Worm (Caenorhabditis elegans) whole organism, L4/young adult: ENCODE measurements around the gene irld-15.

Source experiments
- W03F9.2 ChIP-seq: fragments of 150-350 bp; optimal IDR thresholded peaks from 2 replicates; lab custom pipeline; 2014; ENCODE audit warnings: missing biosample characterization, missing genetic modification characterization
- dao-5 ChIP-seq: sonication (generic microtip); optimal IDR thresholded peaks from 2 replicates; lab custom pipeline; 2016; ENCODE audit warnings: missing genotype, missing genetic modification characterization, moderate library complexity, missing compliant biosample characterization
- him-1 ChIP-seq: sonication (generic microtip); optimal IDR thresholded peaks from 2 replicates; lab custom pipeline; 2016; ENCODE audit warnings: missing genotype, missing genetic modification reagents, missing genetic modification characterization, missing compliant biosample characterization

irld-15 gene

ce11 chrV:2308246-2308645 is 4.6 kb upstream of the irld-15 start:
- TF ChIP-seq him-1 (tag; lab: Kevin White, UChicago) (no peak), W03F9.2 (tag; lab: Kevin White, UChicago) (no peak), dao-5 (tag; lab: Kevin White, UChicago) (no peak)

ce11 chrV:2306383-2306782 is 2.7 kb upstream of the irld-15 start:
- TF ChIP-seq dao-5 (tag; lab: Kevin White, UChicago) (no peak), him-1 (tag; lab: Kevin White, UChicago) (no peak), W03F9.2 (tag; lab: Kevin White, UChicago) (no peak)

- no peak for TF ChIP-seq W03F9.2 (tag; lab: Kevin White, UChicago)
- TF ChIP-seq dao-5 (tag; lab: Kevin White, UChicago) = no peak
- TF ChIP-seq him-1 (tag; lab: Kevin White, UChicago) = no peak
Measured at ce11 chrV:2300905-2301304, 2.8 kb downstream of the irld-15 start, which contains the start of gene Y19D10B.8. Gene Y19D10B.8 (minus strand): TSS chrV:2301005.

- no peak for TF ChIP-seq him-1 (tag; lab: Kevin White, UChicago)
- no peak for TF ChIP-seq W03F9.2 (tag; lab: Kevin White, UChicago)
- no peak for TF ChIP-seq dao-5 (tag; lab: Kevin White, UChicago)
Measured at ce11 chrV:2294577-2294976, 9.1 kb downstream of the irld-15 start, which contains the start of gene nhr-226. Gene nhr-226 (plus strand): TSS chrV:2294877.

ce11 chrV:2292240-2292639 is 11.4 kb downstream of the irld-15 start, which contains the start of gene nhr-115:
Gene nhr-115 (plus strand): TSS chrV:2292540.
- TF ChIP-seq him-1 (tag; lab: Kevin White, UChicago) (no peak), W03F9.2 (tag; lab: Kevin White, UChicago) (no peak), dao-5 (tag; lab: Kevin White, UChicago) (no peak)

ce11 chrV:2290329-2290728 is 13.3 kb downstream of the irld-15 start, which contains the start of gene nhr-225:
Gene nhr-225 (minus strand): TSS chrV:2290474.
- no peak for TF ChIP-seq him-1 (tag; lab: Kevin White, UChicago)
- no peak for TF ChIP-seq W03F9.2 (tag; lab: Kevin White, UChicago)
- TF ChIP-seq dao-5 (tag; lab: Kevin White, UChicago) = no peak

ce11 chrV:2285107-2285506 is 18.6 kb downstream of the irld-15 start, which contains the start of gene nhr-227:
Gene nhr-227 (plus strand): TSS chrV:2285432.
- no peak for TF ChIP-seq him-1 (tag; lab: Kevin White, UChicago)
- no peak for TF ChIP-seq W03F9.2 (tag; lab: Kevin White, UChicago)
- no peak for TF ChIP-seq dao-5 (tag; lab: Kevin White, UChicago)

ce11 chrV:2281499-2281898 is 22.2 kb downstream of the irld-15 start, which contains the start of gene nhr-228:
Gene nhr-228 (plus strand): TSS chrV:2281759.
- TF ChIP-seq dao-5 (tag; lab: Kevin White, UChicago) (no peak), W03F9.2 (tag; lab: Kevin White, UChicago) (peak; percentile 17)

- TF ChIP-seq W03F9.2 (tag; lab: Kevin White, UChicago) (no peak), dao-5 (tag; lab: Kevin White, UChicago) (no peak), him-1 (tag; lab: Kevin White, UChicago) (no peak)
Measured at ce11 chrV:2278543-2278942, 25.1 kb downstream of the irld-15 start, which contains the start of gene fbxa-137. Gene fbxa-137 (plus strand): TSS chrV:2278816.

- TF ChIP-seq dao-5 (tag; lab: Kevin White, UChicago) = no peak
- TF ChIP-seq W03F9.2 (tag; lab: Kevin White, UChicago) = no peak
- TF ChIP-seq him-1 (tag; lab: Kevin White, UChicago) = no peak
Measured at ce11 chrV:2278052-2278451, 25.6 kb downstream of the irld-15 start, which contains the start of gene nhr-59. Gene nhr-59 (minus strand): TSS chrV:2278265.

- TF ChIP-seq him-1 (tag; lab: Kevin White, UChicago) (no peak), dao-5 (tag; lab: Kevin White, UChicago) (no peak), W03F9.2 (tag; lab: Kevin White, UChicago) (no peak)
Measured at ce11 chrV:2277260-2277659, 26.4 kb downstream of the irld-15 start.

- TF ChIP-seq W03F9.2 (tag; lab: Kevin White, UChicago) = no peak
- TF ChIP-seq dao-5 (tag; lab: Kevin White, UChicago) = no peak
- no peak for TF ChIP-seq him-1 (tag; lab: Kevin White, UChicago)
Measured at ce11 chrV:2274253-2274892, 29.3 kb downstream of the irld-15 start, which contains the start of the genes Y5H2A.4 and abu-4. Gene Y5H2A.4 (minus strand): TSS chrV:2274353. Gene abu-4 (plus strand): TSS chrV:2274842.

ce11 chrV:2271750-2272149 is 31.9 kb downstream of the irld-15 start, which contains the start of gene Y5H2A.1:
Gene Y5H2A.1 (minus strand): TSS chrV:2271850.
- TF ChIP-seq W03F9.2 (tag; lab: Kevin White, UChicago) = no peak
- TF ChIP-seq dao-5 (tag; lab: Kevin White, UChicago) = no peak
- no peak for TF ChIP-seq him-1 (tag; lab: Kevin White, UChicago)
